Fruit fly (Drosophila melanogaster) S2 (cell line): ENCODE results near the gene Cyp6v1.
"Not testable (repeated sequence)": the region's sequence is repeated elsewhere in the genome, so short reads cannot be mapped to it uniquely, and the experiment has no call there.

Experiments used
- CG8478 ChIP-seq: fragments of >200 bp; optimal IDR thresholded peaks from 2 replicates; lab custom pipeline; 2018
- CTCF ChIP-seq, 2 experiments: fragments of >200 bp; optimal IDR thresholded peaks; 2 replicates each; lab custom pipeline; 2018

Gene Cyp6v1

DNA sequence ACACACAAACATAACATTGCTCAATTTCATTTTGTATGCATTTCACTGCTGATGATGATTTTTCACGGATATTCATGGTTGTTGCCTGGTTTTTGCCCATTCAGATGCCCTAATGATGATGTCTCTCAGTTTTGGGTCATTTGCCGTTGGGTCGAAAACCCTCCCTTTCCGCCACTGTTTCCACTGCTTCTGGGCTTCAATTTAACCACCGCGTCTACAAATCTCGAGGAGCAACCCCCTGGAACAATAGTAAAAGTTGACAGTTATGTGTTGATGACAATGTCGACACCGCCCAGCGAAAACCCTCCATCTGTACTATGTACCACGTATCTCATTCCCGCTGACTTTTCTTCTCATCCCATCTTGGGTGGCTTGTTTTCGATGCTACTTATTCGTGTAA is 9.4 kb downstream of the Cyp6v1 start:
- no peak for TF ChIP-seq CTCF (optimal IDR thresholded peaks at IDR 0.05; lab: Kevin White, UChicago)
- TF ChIP-seq CG8478 (lab: Kevin White, UChicago): no peak

DNA sequence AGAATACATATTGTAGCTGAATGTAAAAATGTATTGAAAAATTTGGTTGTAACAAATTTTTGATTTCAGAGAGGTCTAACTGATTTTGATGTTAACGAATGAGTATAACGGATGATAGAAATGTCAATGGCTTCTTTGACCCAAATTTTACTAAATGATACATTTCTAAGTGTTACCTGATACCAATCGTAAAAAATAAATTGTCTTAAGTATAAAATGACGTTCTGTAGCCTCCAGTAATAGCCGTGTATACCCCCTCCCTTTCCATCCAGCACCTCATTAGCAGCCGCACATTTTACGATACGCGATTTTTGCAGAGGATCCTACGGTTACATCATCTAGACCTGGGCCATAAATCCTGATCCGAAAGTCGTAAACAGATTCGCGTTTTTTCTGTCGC is 20.0 kb downstream of the Cyp6v1 start, which contains the start of gene hydra:
TSS of gene hydra (minus strand) at position 101 of the 400 bp plus-strand sequence.
- not testable (repeated sequence) for TF ChIP-seq CG8478 (lab: Kevin White, UChicago); CTCF (optimal IDR thresholded peaks at IDR 0.05; lab: Kevin White, UChicago)

dm6 chrX:20680407-20680806 is 23.5 kb downstream of the Cyp6v1 start:
- no peak for TF ChIP-seq CTCF (optimal IDR thresholded peaks at IDR 0.05; lab: Kevin White, UChicago)
- no peak for TF ChIP-seq CG8478 (lab: Kevin White, UChicago)

DNA sequence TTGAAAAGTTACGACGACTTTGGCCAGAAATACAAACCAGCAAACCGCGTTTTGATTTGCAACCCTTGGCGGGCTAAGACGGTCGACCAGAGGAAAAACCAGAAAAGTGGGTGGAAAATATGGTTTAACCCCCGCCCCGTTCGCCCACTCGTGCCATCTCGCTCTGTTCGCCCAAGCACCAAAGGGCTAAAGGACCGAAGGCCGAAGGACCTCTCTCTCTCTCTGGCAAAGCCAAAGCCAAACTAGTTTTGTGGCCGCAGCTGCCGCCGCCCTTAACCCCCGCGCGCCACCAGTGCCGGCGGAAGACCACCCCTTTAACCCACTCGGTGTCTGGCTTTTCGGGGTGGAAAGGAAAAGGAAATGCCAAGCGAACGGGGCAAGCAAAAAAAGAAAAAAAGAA is 30.3 kb downstream of the Cyp6v1 start:
- TF ChIP-seq CTCF (optimal IDR thresholded peaks at IDR 0.05; lab: Kevin White, UChicago) (no peak), CG8478 (lab: Kevin White, UChicago) (no peak)

- TF ChIP-seq CTCF (optimal IDR thresholded peaks at IDR 0.05; lab: Kevin White, UChicago): no peak
- TF ChIP-seq CG8478 (lab: Kevin White, UChicago): no peak
These were observed 32.6 kb downstream of the Cyp6v1 start for dm6 chrX:20689504-20689903.

DNA sequence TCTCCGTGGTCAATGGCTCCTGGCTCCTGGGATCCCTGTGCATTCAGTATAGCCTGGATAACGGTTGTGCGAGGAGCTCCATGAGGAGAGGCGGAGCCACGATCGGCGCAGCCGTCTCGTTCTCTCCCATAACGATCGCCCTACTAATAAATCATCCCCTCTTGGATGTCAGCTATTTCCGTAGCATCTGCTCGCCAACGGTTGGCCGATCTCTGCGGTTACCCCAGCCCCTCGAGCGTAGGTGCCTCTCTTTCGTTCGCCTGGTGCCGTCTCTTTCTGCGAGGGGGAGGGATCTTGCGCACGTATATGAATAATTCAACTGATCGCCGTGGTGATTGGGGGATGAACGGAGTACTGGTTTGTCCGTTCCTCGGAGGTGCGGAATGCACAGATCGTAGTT is 33.5 kb downstream of the Cyp6v1 start, which contains the start of gene run:
TSS of gene run (plus strand) at position 217 of the 400 bp plus-strand sequence.
- no peak for TF ChIP-seq CG8478 (lab: Kevin White, UChicago)
- peak in 1 of 2 experiments; percentile 8 for TF ChIP-seq CTCF (optimal IDR thresholded peaks at IDR 0.05; lab: Kevin White, UChicago)

- TF ChIP-seq CG8478 (lab: Kevin White, UChicago): no peak
- TF ChIP-seq CTCF (optimal IDR thresholded peaks at IDR 0.05; lab: Kevin White, UChicago): no peak
These were observed 34.3 kb downstream of the Cyp6v1 start for dm6 chrX:20691213-20691612.

dm6 chrX:20693814-20694452 is 37.0 kb downstream of the Cyp6v1 start:
- TF ChIP-seq CG8478 (lab: Kevin White, UChicago) (no peak), CTCF (optimal IDR thresholded peaks at IDR 0.05; lab: Kevin White, UChicago) (no peak)

dm6 chrX:20702904-20703303 is 46.0 kb downstream of the Cyp6v1 start:
- no peak for TF ChIP-seq CG8478 (lab: Kevin White, UChicago)
- TF ChIP-seq CTCF (optimal IDR thresholded peaks at IDR 0.05; lab: Kevin White, UChicago): no peak

- TF ChIP-seq CG8478 (lab: Kevin White, UChicago) (no peak), CTCF (optimal IDR thresholded peaks at IDR 0.05; lab: Kevin White, UChicago) (no peak)
These were observed 47.4 kb downstream of the Cyp6v1 start for dm6 chrX:20704337-20704736.

DNA sequence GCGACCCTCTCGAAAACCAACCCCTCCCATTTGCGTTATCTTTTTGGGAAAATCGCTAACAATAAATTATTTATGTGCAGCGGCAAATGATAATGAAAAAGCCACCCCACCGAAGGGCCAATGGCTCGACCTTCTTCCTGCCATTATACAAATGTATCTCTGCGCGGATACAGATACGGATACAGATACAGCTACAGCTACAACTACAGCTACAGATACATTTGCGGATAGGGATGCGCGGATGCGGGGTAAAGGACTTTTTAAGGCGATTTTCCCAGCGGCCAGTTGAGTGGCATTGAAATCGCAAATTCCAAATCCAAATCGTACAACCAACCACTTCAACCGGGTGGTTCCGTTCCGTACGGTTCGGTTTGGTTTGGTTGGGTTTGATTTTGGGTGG is 52.8 kb downstream of the Cyp6v1 start:
- TF ChIP-seq CTCF (optimal IDR thresholded peaks at IDR 0.05; lab: Kevin White, UChicago) (no peak), CG8478 (lab: Kevin White, UChicago) (no peak)
